Worm (Caenorhabditis elegans) whole organism, midembryonic: ENCODE data around the gene C25F9.14.

Experiments used
- T22C8.4 ChIP-seq: fragments of 200-800 bp; sonication (Bioruptor generic); IDR thresholded peaks from 2 replicates; pipeline ENCODE4 v1.3.6; 2022; ENCODE audit warnings: missing genetic modification characterization, missing compliant biosample characterization
- cog-1 ChIP-seq: sonication (generic microtip); optimal IDR thresholded peaks from 2 replicates; lab custom pipeline; 2016; ENCODE audit warnings: missing genetic modification characterization, missing compliant biosample characterization
- flt-1 ChIP-seq: fragments of 200-800 bp; sonication (Bioruptor generic); IDR thresholded peaks from 2 replicates; pipeline ENCODE4 v1.3.6; 2022; ENCODE audit warnings: missing genetic modification characterization, missing compliant biosample characterization
- klf-2 ChIP-seq: fragments of 200-800 bp; sonication (Bioruptor generic); conservative IDR thresholded peaks from 2 replicates; pipeline ENCODE4 v1.3.6; 2022; ENCODE audit warnings: missing genetic modification reagents, missing genetic modification characterization, missing compliant biosample characterization
- med-1 ChIP-seq: sonication (generic microtip); optimal IDR thresholded peaks from 2 replicates; lab custom pipeline; 2017; ENCODE audit warnings: missing genetic modification characterization, mild to moderate bottlenecking, missing compliant biosample characterization, antibody characterized with exemption, missing genetic modification reagents; ENCODE audit not compliant: insufficient read depth
- ref-1 ChIP-seq: fragments of 200-800 bp; sonication (Bioruptor generic); conservative IDR thresholded peaks from 2 replicates; pipeline ENCODE4 v1.3.6; 2022; ENCODE audit warnings: missing genetic modification reagents, missing genetic modification characterization, missing compliant biosample characterization
- tab-1 ChIP-seq: fragments of 200-800 bp; sonication (Bioruptor generic); IDR thresholded peaks from 2 replicates; pipeline ENCODE4 v1.3.6; 2022; ENCODE audit warnings: missing genetic modification characterization, missing compliant biosample characterization
- ztf-23 ChIP-seq: fragments of 200-800 bp; sonication (Bioruptor generic); IDR thresholded peaks from 2 replicates; pipeline ENCODE4 v1.3.6; 2022; ENCODE audit warnings: missing genetic modification reagents, missing genetic modification characterization, missing compliant biosample characterization
- ztf-29 ChIP-seq: fragments of 200-800 bp; sonication (Bioruptor generic); IDR thresholded peaks from 2 replicates; pipeline ENCODE4 v1.3.6; 2022; ENCODE audit warnings: missing genetic modification reagents, missing genetic modification characterization, missing compliant biosample characterization

C25F9.14 gene

DNA sequence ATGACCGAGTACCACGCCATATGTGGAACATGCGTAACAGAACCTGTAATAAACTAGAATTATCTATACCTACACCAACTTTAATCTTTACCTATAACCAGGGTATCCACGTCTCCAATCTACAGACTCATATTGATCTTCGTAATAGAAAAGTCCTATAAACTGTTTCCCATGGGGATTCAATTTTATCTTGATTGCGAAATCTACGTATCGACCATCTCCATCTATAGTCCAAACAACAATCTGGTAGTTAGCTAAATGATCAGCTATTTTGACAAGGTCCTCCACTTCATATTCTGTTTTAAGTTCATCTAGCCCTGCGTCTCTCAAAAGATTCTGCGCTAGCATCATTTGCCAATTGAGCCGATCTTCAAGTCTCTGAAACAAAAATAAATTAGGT lies 6.7 kb upstream of the C25F9.14 start:
- TF ChIP-seq ref-1 = no peak
- no peak for TF ChIP-seq T22C8.4 (GFP tag; lab: Robert Waterston, UW)
- TF ChIP-seq ztf-23 (GFP tag; lab: Robert Waterston, UW) = no peak

DNA sequence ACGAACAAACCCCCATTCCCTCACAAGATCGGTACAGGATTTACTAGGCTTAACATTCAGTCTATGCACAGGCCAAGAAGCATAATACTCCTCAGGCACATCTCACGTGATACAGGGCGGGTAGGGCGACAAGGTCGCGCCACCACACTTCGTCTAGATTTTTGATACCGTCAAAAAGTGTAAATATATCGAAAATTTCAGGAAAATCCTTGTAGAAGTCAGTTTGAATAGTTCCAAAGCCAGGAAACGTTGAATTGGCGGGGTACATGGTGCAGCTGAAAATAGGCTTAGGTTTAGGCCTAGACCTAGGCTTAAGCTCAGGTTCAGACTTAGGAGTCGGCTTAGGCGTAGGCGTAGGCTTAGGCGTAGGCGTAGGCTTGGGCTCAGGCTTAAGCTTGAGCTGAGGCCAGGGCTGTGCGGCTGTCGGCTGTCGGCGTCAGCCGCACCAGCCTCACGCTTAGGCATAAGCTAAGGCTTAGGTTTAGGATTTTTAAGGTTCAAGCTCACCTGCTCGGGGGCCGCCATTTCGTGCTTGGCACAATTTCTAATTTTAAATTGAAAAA lies 5.9 kb upstream of the C25F9.14 start:
- peak; percentile 70; the same call in 1 of the 2 replicates for TF ChIP-seq tab-1 (GFP tag; lab: Robert Waterston, UW)
- peak; percentile 53; the same call in 1 of the 2 replicates for TF ChIP-seq ztf-29 (GFP tag; lab: Robert Waterston, UW)
- TF ChIP-seq klf-2 = no peak

DNA sequence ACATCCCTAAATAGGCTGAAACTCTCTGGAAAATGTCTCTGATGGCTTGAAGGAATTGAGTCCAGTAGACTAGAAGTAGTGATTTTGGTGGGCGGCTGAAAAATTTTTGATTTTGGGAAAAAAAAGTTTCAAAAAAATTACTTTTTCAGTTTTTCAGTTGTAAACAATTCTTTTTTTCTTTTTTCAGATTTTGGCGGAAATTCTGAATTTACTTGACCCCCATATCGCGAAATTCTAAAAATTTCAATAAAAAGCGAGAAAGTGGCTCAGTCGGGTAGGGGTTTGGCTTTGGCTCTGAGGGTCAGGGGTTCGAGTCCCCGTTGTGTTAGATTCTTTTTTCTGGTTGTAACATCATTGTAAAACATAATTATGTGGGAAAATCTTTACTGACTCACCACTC lies 5.2 kb upstream of the C25F9.14 start, which contains the start of gene srw-85:
TSS of gene srw-85 (minus strand) at position 101 of the 400 bp plus-strand sequence.
- no peak for TF ChIP-seq med-1 (GFP tag; lab: Kevin White, UChicago)
- no peak for TF ChIP-seq ref-1
- TF ChIP-seq ztf-23 (GFP tag; lab: Robert Waterston, UW) = no peak
- TF ChIP-seq klf-2 = no peak
- no peak for TF ChIP-seq ztf-29 (GFP tag; lab: Robert Waterston, UW)
- no peak for TF ChIP-seq T22C8.4 (GFP tag; lab: Robert Waterston, UW)
- TF ChIP-seq cog-1 (tag; lab: Kevin White, UChicago) = no peak
- TF ChIP-seq tab-1 (GFP tag; lab: Robert Waterston, UW) = no peak

DNA sequence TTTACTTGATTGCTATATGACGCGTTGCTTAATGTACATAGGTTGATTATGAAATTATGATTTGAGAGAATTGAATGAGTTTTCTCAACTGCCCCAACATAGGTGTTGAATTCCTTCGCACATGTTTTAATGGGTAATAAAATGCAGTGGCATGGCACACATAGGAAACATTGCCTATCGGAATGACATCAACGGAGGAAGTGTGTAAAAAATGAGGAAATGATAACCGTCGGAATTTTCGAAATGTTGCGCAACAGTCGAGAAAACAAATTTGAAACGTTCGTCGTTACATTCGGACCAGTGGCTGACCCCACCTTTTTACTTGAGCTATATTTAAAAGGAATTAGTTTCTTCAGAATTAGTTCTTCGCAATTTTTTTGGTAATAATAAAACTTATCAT lies 4.3 kb upstream of the C25F9.14 start:
- TF ChIP-seq ztf-23 (GFP tag; lab: Robert Waterston, UW) (no peak), T22C8.4 (GFP tag; lab: Robert Waterston, UW) (no peak), cog-1 (tag; lab: Kevin White, UChicago) (no peak), tab-1 (GFP tag; lab: Robert Waterston, UW) (no peak), ref-1 (no peak), med-1 (GFP tag; lab: Kevin White, UChicago) (no peak), ztf-29 (GFP tag; lab: Robert Waterston, UW) (no peak), klf-2 (no peak), flt-1 (no peak)

DNA sequence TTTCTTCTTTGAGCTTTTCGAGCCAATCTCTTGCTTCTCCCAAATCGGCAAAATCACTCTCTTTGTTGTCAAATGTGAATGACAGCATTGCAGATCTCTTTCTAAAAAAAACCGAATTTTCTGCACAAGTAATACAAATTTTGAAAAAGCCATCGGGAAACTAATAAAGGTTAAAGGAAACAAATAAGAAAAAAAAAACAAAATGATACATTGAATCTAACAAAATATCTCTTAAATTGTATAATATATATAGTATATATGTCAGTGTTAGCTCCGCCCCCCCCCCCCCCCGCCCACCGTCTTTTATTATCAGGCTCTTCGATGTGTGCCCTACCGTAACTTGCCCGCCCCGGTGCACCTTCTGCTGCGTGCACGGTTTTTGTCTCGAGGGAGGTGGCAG lies 3.3 kb upstream of the C25F9.14 start, which contains the start of gene C25F9.11:
TSS of gene C25F9.11 (minus strand) at position 101 of the 400 bp plus-strand sequence.
- no peak for TF ChIP-seq ztf-23 (GFP tag; lab: Robert Waterston, UW)
- TF ChIP-seq T22C8.4 (GFP tag; lab: Robert Waterston, UW) = no peak
- no peak for TF ChIP-seq ztf-29 (GFP tag; lab: Robert Waterston, UW)
- no peak for TF ChIP-seq cog-1 (tag; lab: Kevin White, UChicago)
- TF ChIP-seq med-1 (GFP tag; lab: Kevin White, UChicago) = no peak
- no peak for TF ChIP-seq tab-1 (GFP tag; lab: Robert Waterston, UW)
- TF ChIP-seq flt-1 = no peak
- TF ChIP-seq klf-2 = no peak
- no peak for TF ChIP-seq ref-1

DNA sequence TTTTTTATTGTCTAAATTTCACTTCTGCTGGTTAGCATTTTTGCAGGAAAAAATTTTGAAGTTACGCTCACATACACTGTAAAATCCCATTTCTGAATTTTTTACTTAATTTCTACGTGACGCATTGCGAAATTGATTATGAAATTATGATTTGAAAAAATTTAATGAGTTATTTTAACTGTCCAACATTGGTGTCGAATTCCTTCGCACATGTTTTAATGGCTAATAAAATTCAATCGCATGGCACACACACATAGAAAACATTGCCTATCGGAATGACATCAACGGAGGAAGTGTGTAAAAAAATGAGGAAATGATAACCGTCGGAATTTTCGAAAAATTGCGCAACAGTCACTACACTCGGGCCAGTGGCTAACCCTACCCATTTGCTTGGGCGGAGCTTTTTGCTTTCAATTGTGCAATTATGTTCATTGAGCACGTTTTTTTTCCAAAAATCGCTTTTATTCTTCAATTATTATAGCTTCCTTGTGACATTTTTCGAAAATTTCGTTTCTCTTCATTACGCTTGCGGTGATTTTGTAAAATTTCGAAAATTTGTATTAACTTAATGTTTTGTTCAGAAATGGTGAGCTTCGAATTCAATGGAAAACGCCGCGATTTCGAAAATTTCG lies 2.4 kb upstream of the C25F9.14 start, which contains the start of gene C25F9.16:
TSS of gene C25F9.16 (plus strand) at position 582 of the 632 bp plus-strand sequence.
- TF ChIP-seq tab-1 (GFP tag; lab: Robert Waterston, UW) (no peak), cog-1 (tag; lab: Kevin White, UChicago) (no peak), med-1 (GFP tag; lab: Kevin White, UChicago) (no peak), klf-2 (no peak), flt-1 (no peak), ref-1 (no peak), T22C8.4 (GFP tag; lab: Robert Waterston, UW) (no peak), ztf-29 (GFP tag; lab: Robert Waterston, UW) (no peak), ztf-23 (GFP tag; lab: Robert Waterston, UW) (no peak)

DNA sequence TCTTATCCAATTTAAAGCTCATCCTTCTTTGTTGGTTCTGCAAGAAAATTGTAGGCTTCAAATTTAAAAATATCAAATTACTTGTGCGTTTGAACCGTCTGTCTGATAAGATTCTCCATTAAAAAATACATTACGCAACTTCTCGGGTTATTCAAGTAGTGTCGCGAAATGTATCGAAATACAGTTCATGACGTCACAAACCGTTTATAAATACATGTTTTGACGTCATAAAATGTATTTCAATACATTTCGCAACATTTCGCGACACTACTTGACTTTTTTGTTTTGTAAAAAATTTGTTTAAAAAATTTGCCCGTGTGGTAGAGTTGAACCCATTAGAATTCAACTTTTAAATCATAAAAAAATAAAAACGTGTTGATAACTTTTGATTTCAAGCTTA lies 7.3 kb downstream of the C25F9.14 start:
- TF ChIP-seq tab-1 (GFP tag; lab: Robert Waterston, UW) = no peak
- TF ChIP-seq T22C8.4 (GFP tag; lab: Robert Waterston, UW) = no peak
- no peak for TF ChIP-seq ref-1
- no peak for TF ChIP-seq med-1 (GFP tag; lab: Kevin White, UChicago)
- no peak for TF ChIP-seq cog-1 (tag; lab: Kevin White, UChicago)
- no peak for TF ChIP-seq ztf-23 (GFP tag; lab: Robert Waterston, UW)
- no peak for TF ChIP-seq klf-2
- TF ChIP-seq ztf-29 (GFP tag; lab: Robert Waterston, UW) = no peak
- TF ChIP-seq flt-1 = no peak

DNA sequence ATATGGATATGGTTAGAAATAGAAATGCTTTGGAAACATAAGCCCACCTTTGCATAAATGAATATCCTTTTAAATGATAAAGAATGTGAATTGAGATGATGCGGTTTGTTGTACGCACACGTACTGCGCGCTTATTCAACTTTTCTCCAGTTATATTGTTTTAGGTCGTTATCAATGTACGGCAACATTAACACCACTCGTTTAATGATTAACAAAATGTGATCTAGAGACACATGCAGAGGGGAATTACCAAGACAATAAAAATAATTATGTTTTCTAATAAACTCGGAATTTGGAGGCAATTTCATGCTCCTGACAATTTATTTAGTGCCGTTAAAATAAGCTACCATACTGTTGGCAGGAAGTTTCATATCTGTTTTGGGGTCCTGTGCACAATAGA lies 9.2 kb downstream of the C25F9.14 start, which contains the start of gene M04C3.1:
TSS of gene M04C3.1 (minus strand) at position 164 of the 400 bp plus-strand sequence.
- no peak for TF ChIP-seq ztf-23 (GFP tag; lab: Robert Waterston, UW)

DNA sequence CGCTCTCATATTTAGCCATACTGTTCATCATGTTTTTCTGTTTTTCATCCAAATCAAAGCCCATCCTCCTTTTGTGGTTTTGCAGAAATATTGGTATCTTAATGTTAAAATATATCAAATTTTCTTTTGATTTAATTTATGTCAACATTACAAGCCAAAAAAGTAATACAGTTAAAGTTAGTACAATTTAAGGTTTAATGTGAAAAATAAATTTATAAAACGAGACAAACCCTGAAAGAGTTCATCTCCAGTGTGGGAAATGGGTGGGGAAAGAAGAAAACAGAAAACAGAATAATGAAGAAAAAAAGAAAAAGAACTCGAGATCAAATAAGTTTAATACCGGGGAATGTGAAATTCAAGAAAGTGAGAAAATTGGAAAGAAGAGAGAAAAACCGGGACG lies 12.5 kb downstream of the C25F9.14 start, which contains the start of gene M04C3.2:
TSS of gene M04C3.2 (minus strand) at position 101 of the 400 bp plus-strand sequence.
- no peak for TF ChIP-seq tab-1 (GFP tag; lab: Robert Waterston, UW)
- no peak for TF ChIP-seq ztf-23 (GFP tag; lab: Robert Waterston, UW)
- no peak for TF ChIP-seq klf-2
- TF ChIP-seq ref-1 = no peak
- TF ChIP-seq flt-1 = no peak
- TF ChIP-seq T22C8.4 (GFP tag; lab: Robert Waterston, UW) = no peak
- no peak for TF ChIP-seq cog-1 (tag; lab: Kevin White, UChicago)
- TF ChIP-seq ztf-29 (GFP tag; lab: Robert Waterston, UW) = no peak
- no peak for TF ChIP-seq med-1 (GFP tag; lab: Kevin White, UChicago)

DNA sequence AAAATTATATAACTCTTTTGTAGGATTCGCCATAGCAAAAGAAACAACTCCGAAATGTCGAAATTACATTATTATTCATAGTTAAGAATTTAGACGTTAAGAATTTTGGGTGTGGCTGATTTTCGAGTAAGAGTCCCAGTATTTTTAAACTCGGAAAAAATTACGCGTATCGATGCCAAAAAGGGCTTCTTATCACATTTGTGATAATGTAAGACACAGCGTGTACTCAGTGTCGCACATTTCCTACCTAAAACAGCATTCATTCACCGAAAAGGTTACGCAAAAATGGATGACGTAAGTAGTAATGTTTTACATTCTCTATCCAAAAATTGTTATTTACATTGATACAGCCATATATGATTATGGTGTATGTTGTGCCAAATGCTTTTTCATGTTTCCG lies 13.3 kb downstream of the C25F9.14 start, which contains the start of gene M04C3.5:
TSS of gene M04C3.5 (plus strand) at position 190 of the 400 bp plus-strand sequence.
- TF ChIP-seq ref-1 (no peak), ztf-29 (GFP tag; lab: Robert Waterston, UW) (no peak), klf-2 (no peak), cog-1 (tag; lab: Kevin White, UChicago) (no peak), tab-1 (GFP tag; lab: Robert Waterston, UW) (no peak), flt-1 (no peak), med-1 (GFP tag; lab: Kevin White, UChicago) (no peak)
